Fruit fly (Drosophila melanogaster) whole organism, embryonic: ENCODE measurements around the gene Rab39.

ENCODE experiments used
- Abd-B ChIP-seq: fragments of 200-800 bp; sonication (Bioruptor generic); optimal IDR thresholded peaks from 2 replicates; lab custom pipeline; 2018; ENCODE audit warnings: missing biosample characterization, mild to moderate bottlenecking, missing genetic modification characterization, moderate library complexity
- Atf6 ChIP-seq: fragments of 200-800 bp; sonication (Bioruptor generic); IDR thresholded peaks from 2 replicates; pipeline ENCODE4 v1.3.6; 2022; ENCODE audit warnings: missing biosample characterization, missing genetic modification characterization
- B-H1 ChIP-seq: fragments of 200-800 bp; sonication (Bioruptor generic); IDR thresholded peaks from 3 replicates; pipeline ENCODE4 v1.3.6; 2022; ENCODE audit warnings: missing biosample characterization, missing genetic modification characterization
- B-H2 ChIP-seq: fragments of 200-800 bp; sonication (Bioruptor generic); optimal IDR thresholded peaks from 2 replicates; lab custom pipeline; 2018; ENCODE audit warnings: missing biosample characterization, mild to moderate bottlenecking, missing genetic modification characterization
- C15 ChIP-seq: fragments of 200-800 bp; sonication (Bioruptor generic); IDR thresholded peaks from 3 replicates; pipeline ENCODE4 v1.3.6; 2022; ENCODE audit warnings: missing biosample characterization, missing genetic modification characterization
- CG1024 ChIP-seq: fragments of 200-800 bp; sonication (Bioruptor generic); IDR thresholded peaks from 2 replicates; pipeline ENCODE4 v1.3.6; 2022; ENCODE audit warnings: missing biosample characterization, missing genetic modification characterization
- CG10274 ChIP-seq: fragments of 200-800 bp; sonication (Bioruptor generic); optimal IDR thresholded peaks from 3 replicates; lab custom pipeline; 2017; ENCODE audit warnings: missing biosample characterization, mild to moderate bottlenecking, missing genetic modification characterization
- CG11695 ChIP-seq: fragments of 200-800 bp; sonication (Bioruptor generic); IDR thresholded peaks from 3 replicates; pipeline ENCODE4 v1.3.6; 2022; ENCODE audit warnings: missing biosample characterization, missing genetic modification characterization
- CG1233 ChIP-seq: fragments of 200-800 bp; sonication (Bioruptor generic); optimal IDR thresholded peaks from 4 replicates; lab custom pipeline; 2018; ENCODE audit warnings: missing biosample characterization, mild to moderate bottlenecking, missing genetic modification characterization
- CG13296 ChIP-seq: fragments of 200-800 bp; sonication (Bioruptor generic); optimal IDR thresholded peaks from 3 replicates; lab custom pipeline; 2018; ENCODE audit warnings: missing biosample characterization, mild to moderate bottlenecking, missing genetic modification characterization
- CG1647 ChIP-seq: fragments of 200-800 bp; sonication (Bioruptor generic); optimal IDR thresholded peaks from 3 replicates; lab custom pipeline; 2016; ENCODE audit warnings: missing biosample characterization, missing genetic modification characterization
- CG16863 ChIP-seq: fragments of 200-800 bp; sonication (Bioruptor generic); optimal IDR thresholded peaks from 3 replicates; lab custom pipeline; 2016; ENCODE audit warnings: missing biosample characterization, missing genetic modification characterization
- CG17359 ChIP-seq: fragments of 200-800 bp; sonication (Bioruptor generic); optimal IDR thresholded peaks from 3 replicates; lab custom pipeline; 2018; ENCODE audit warnings: missing biosample characterization, mild to moderate bottlenecking, missing genetic modification characterization, moderate library complexity
- CG18599 ChIP-seq: fragments of 200-800 bp; sonication (Bioruptor generic); optimal IDR thresholded peaks from 3 replicates; lab custom pipeline; 2017; ENCODE audit warnings: missing biosample characterization, missing genetic modification characterization, mild to moderate bottlenecking, moderate library complexity, missing genetic modification reagents
- CG31224 ChIP-seq: fragments of 200-800 bp; sonication (Bioruptor generic); IDR thresholded peaks from 2 replicates; pipeline ENCODE4 v1.3.6; 2022; ENCODE audit warnings: missing biosample characterization, missing genetic modification characterization
- CG6813 ChIP-seq: fragments of 200-800 bp; sonication (Bioruptor generic); optimal IDR thresholded peaks from 2 replicates; lab custom pipeline; 2017; ENCODE audit warnings: missing biosample characterization, missing genetic modification characterization, mild to moderate bottlenecking, moderate library complexity, missing genetic modification reagents
- CG7357 ChIP-seq: fragments of 200-800 bp; sonication (Bioruptor generic); IDR thresholded peaks from 3 replicates; pipeline ENCODE4 v1.3.6; 2022; ENCODE audit warnings: missing biosample characterization, missing genetic modification characterization
- CG7839 ChIP-seq: fragments of 200-800 bp; sonication (Bioruptor generic); optimal IDR thresholded peaks from 3 replicates; lab custom pipeline; 2018; ENCODE audit warnings: missing biosample characterization, mild to moderate bottlenecking, missing genetic modification characterization, moderate library complexity
- CG9727 ChIP-seq: fragments of 200-800 bp; sonication (Bioruptor generic); optimal IDR thresholded peaks from 3 replicates; lab custom pipeline; 2017; ENCODE audit warnings: missing biosample characterization, mild to moderate bottlenecking, missing genetic modification characterization
- CG9932 ChIP-seq: fragments of 200-800 bp; sonication (Bioruptor generic); IDR thresholded peaks from 2 replicates; pipeline ENCODE4 v1.3.6; 2022; ENCODE audit warnings: missing biosample characterization, missing genetic modification characterization
- Camta ChIP-seq: fragments of 200-800 bp; sonication (Bioruptor generic); optimal IDR thresholded peaks from 2 replicates; lab custom pipeline; 2016; ENCODE audit warnings: missing biosample characterization, missing genetic modification characterization
- CoRest ChIP-seq: fragments of 200-800 bp; sonication (Bioruptor generic); optimal IDR thresholded peaks from 3 replicates; lab custom pipeline; 2018; ENCODE audit warnings: missing biosample characterization, mild to moderate bottlenecking, missing genetic modification characterization, moderate library complexity
- Fer3 ChIP-seq: fragments of 200-800 bp; sonication (Bioruptor generic); optimal IDR thresholded peaks from 2 replicates; lab custom pipeline; 2018; ENCODE audit warnings: missing biosample characterization, mild to moderate bottlenecking, missing genetic modification characterization, moderate library complexity
- HmgD ChIP-seq: fragments of 200-800 bp; sonication (Bioruptor generic); optimal IDR thresholded peaks from 3 replicates; lab custom pipeline; 2016; ENCODE audit warnings: missing biosample characterization, missing genetic modification characterization
- MTF-1 ChIP-seq: fragments of 200-800 bp; sonication (Bioruptor generic); optimal IDR thresholded peaks from 2 replicates; lab custom pipeline; 2018; ENCODE audit warnings: missing biosample characterization, mild to moderate bottlenecking, missing genetic modification characterization, borderline replicate concordance
- Med ChIP-seq: fragments of 200-800 bp; sonication (Bioruptor generic); peaks from one replicate; lab custom pipeline; 2016; ENCODE audit warnings: missing biosample characterization, missing genetic modification characterization, mild to moderate bottlenecking, inconsistent platforms, moderate library complexity
- Nf-YA ChIP-seq: fragments of 200-800 bp; sonication (Bioruptor generic); IDR thresholded peaks from 2 replicates; pipeline ENCODE4 v1.3.6; 2022; ENCODE audit warnings: missing biosample characterization, missing genetic modification characterization
- PHDP ChIP-seq: fragments of 200-800 bp; sonication (Bioruptor generic); optimal IDR thresholded peaks from 3 replicates; lab custom pipeline; 2018; ENCODE audit warnings: missing biosample characterization, mild to moderate bottlenecking, missing genetic modification characterization, moderate library complexity
- chinmo ChIP-seq: fragments of 200-800 bp; sonication (Bioruptor generic); IDR thresholded peaks from 4 replicates; pipeline ENCODE4 v1.3.6; 2022; ENCODE audit warnings: missing biosample characterization, missing genetic modification characterization; ENCODE audit not compliant: partially characterized antibody
- chm ChIP-seq: fragments of 200-800 bp; sonication (Bioruptor generic); IDR thresholded peaks from 2 replicates; pipeline ENCODE4 v1.3.6; 2022; ENCODE audit warnings: missing biosample characterization, missing genetic modification characterization
- crol ChIP-seq: fragments of 200-800 bp; sonication (Bioruptor generic); IDR thresholded peaks from 2 replicates; pipeline ENCODE4 v1.3.6; 2022; ENCODE audit warnings: missing biosample characterization, missing genetic modification characterization
- dimm ChIP-seq: fragments of 200-800 bp; sonication (Bioruptor generic); IDR thresholded peaks from 2 replicates; pipeline ENCODE4 v1.3.6; 2022; ENCODE audit warnings: missing biosample characterization, missing genetic modification characterization
- esg ChIP-seq: fragments of 200-800 bp; sonication (Bioruptor generic); conservative IDR thresholded peaks from 2 replicates; pipeline ENCODE4 v1.3.6; 2022; ENCODE audit warnings: missing biosample characterization, missing genetic modification characterization
- fd3F ChIP-seq: fragments of 200-800 bp; sonication (Bioruptor generic); optimal IDR thresholded peaks from 2 replicates; lab custom pipeline; 2018; ENCODE audit warnings: missing biosample characterization, mild to moderate bottlenecking, missing genetic modification characterization, moderate library complexity
- gro ChIP-seq: fragments of 200-800 bp; sonication (Bioruptor generic); optimal IDR thresholded peaks from 2 replicates; lab custom pipeline; 2016; ENCODE audit warnings: missing biosample characterization, missing genetic modification characterization
- ind ChIP-seq: fragments of 200-800 bp; sonication (Bioruptor generic); optimal IDR thresholded peaks from 3 replicates; lab custom pipeline; 2016; ENCODE audit warnings: missing biosample characterization, missing genetic modification characterization
- jumu ChIP-seq: fragments of 200-800 bp; sonication (Bioruptor generic); optimal IDR thresholded peaks from 3 replicates; lab custom pipeline; 2016; ENCODE audit warnings: missing biosample characterization, missing genetic modification characterization
- kay ChIP-seq: fragments of 200-800 bp; sonication (Bioruptor generic); optimal IDR thresholded peaks from 2 replicates; lab custom pipeline; 2016; ENCODE audit warnings: missing biosample characterization, missing genetic modification characterization
- maf-S ChIP-seq: fragments of 200-800 bp; sonication (Bioruptor generic); optimal IDR thresholded peaks from 2 replicates; lab custom pipeline; 2016; ENCODE audit warnings: missing biosample characterization, missing genetic modification characterization
- odd ChIP-seq: fragments of 200-800 bp; sonication (Bioruptor generic); optimal IDR thresholded peaks from 2 replicates; lab custom pipeline; 2017; ENCODE audit warnings: missing biosample characterization, mild to moderate bottlenecking, missing genetic modification characterization
- otp ChIP-seq: fragments of 200-800 bp; sonication (Bioruptor generic); IDR thresholded peaks from 3 replicates; pipeline ENCODE4, ENCODE4 v1.3.6; 2022; ENCODE audit warnings: missing biosample characterization, missing genetic modification characterization
- pb ChIP-seq: fragments of 200-800 bp; sonication (Bioruptor generic); optimal IDR thresholded peaks from 3 replicates; lab custom pipeline; 2016; ENCODE audit warnings: missing biosample characterization, missing genetic modification characterization
- sd ChIP-seq: fragments of 200-800 bp; sonication (Bioruptor generic); optimal IDR thresholded peaks from 3 replicates; lab custom pipeline; 2018; ENCODE audit warnings: missing biosample characterization, mild to moderate bottlenecking, missing genetic modification characterization, moderate library complexity
- slbo ChIP-seq: fragments of 200-800 bp; sonication (Bioruptor generic); IDR thresholded peaks from 2 replicates; pipeline ENCODE4 v1.3.6; 2022; ENCODE audit warnings: missing biosample characterization, missing genetic modification characterization
- trh ChIP-seq: fragments of 200-800 bp; sonication (Bioruptor generic); optimal IDR thresholded peaks from 2 replicates; lab custom pipeline; 2016; ENCODE audit warnings: missing biosample characterization, missing genetic modification characterization
- twi ChIP-seq: fragments of 200-800 bp; optimal IDR thresholded peaks from 2 replicates; lab custom pipeline; 2019; ENCODE audit warnings: missing biosample characterization, mild to moderate bottlenecking, missing genetic modification characterization, moderate library complexity
- wdn ChIP-seq: fragments of 200-800 bp; sonication (Bioruptor generic); IDR thresholded peaks from 2 replicates; pipeline ENCODE4 v1.3.6; 2022; ENCODE audit warnings: missing biosample characterization, missing genetic modification characterization
- wek ChIP-seq: fragments of 200-800 bp; sonication (Bioruptor generic); optimal IDR thresholded peaks from 3 replicates; lab custom pipeline; 2018; ENCODE audit warnings: missing biosample characterization, mild to moderate bottlenecking, missing genetic modification characterization, moderate library complexity

Rab39 gene

DNA sequence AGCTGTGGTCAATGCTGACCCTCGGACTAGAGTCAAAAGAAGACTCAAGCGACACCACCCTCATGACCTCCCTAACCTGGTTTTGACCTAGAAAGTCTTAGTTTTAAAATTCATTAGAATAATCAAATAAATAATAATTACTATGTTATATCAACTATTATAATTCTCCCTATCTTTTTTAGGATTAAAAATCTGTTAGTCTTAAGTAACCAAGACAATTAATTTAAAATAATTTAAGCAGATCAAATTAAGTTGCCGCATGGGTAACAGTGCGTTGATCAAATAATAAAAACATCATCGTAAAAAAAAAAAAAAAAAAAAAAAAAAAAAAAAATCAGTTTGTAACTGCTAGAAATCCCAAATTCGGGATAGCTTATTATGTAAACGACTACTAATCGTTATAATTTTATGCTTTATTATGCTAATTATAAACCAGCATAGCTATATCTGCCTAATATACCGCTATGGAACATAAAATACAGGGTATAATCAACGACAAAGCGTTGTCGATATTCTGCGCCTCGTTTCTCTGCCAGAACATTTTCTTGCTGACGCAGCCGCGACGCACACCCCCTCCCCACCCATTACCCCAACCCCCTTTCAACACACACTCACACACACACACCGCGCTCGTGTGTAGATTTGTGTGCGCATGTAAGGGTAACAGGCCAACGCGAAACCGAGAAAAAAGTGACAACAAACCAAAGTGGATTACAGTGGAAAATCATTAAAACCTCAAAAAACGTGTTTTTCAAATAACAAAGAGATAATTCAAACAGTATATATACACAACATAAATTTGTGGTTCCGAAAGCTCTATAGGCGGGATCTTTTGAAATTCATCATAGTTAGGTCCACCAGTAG, 31.5 kb upstream of the Rab39 start (continued):
- TF ChIP-seq CG9727 (GFP tag; lab: Kevin White, UChicago), result peak; percentile 27
- TF ChIP-seq Camta (GFP tag; lab: Kevin White, UChicago), result peak; percentile 94
- TF ChIP-seq CG7357 (GFP tag; lab: Robert Waterston, UW), result peak; percentile 33; the same call in 2 of the 3 replicates
- peak; percentile 74 for TF ChIP-seq Atf6 (GFP tag; lab: Robert Waterston, UW)
- peak; percentile 67 for TF ChIP-seq chm
- TF ChIP-seq ind, result peak; percentile 37
- peak; percentile 77 for TF ChIP-seq sd (tag; lab: Kevin White, UChicago)
- peak; percentile 41; the same call in 2 of the 3 replicates for TF ChIP-seq CG11695 (GFP tag; lab: Robert Waterston, UW)
- peak; percentile 79 for TF ChIP-seq CG9932 (GFP tag; lab: Robert Waterston, UW)
- TF ChIP-seq jumu, result peak; percentile 94
- peak; percentile 84 for TF ChIP-seq trh (GFP tag; lab: Kevin White, UChicago)
- TF ChIP-seq esg, result peak; percentile 38; the same call in 1 of the 2 replicates
- TF ChIP-seq B-H2 (GFP tag; lab: Kevin White, UChicago), result peak; percentile 74
- peak; percentile 6 for TF ChIP-seq twi (tag; lab: Kevin White, UChicago)
- peak; percentile 47 for TF ChIP-seq odd (GFP tag; lab: Kevin White, UChicago)
- peak; percentile 16 for TF ChIP-seq CG16863 (GFP tag; lab: Kevin White, UChicago)
- TF ChIP-seq chinmo (GFP tag; lab: Robert Waterston, UW), result peak; percentile 91
- peak; percentile 38 for TF ChIP-seq CG10274 (GFP tag; lab: Kevin White, UChicago)
- TF ChIP-seq CG1024 (GFP tag; lab: Robert Waterston, UW), result peak; percentile 20; the same call in 1 of the 2 replicates
- peak; percentile 47 for TF ChIP-seq wdn (GFP tag; lab: Robert Waterston, UW)
- peak; percentile 95 for TF ChIP-seq gro (GFP tag; lab: Kevin White, UChicago)
- peak; percentile 60 for TF ChIP-seq PHDP
- TF ChIP-seq kay (GFP tag; lab: Kevin White, UChicago), result peak; percentile 86
- TF ChIP-seq CG1647, result peak; percentile 46
- TF ChIP-seq CG18599 (GFP tag; lab: Kevin White, UChicago), result peak; percentile 85
- peak; percentile 23 for TF ChIP-seq HmgD (GFP tag; lab: Kevin White, UChicago)
- peak; percentile 59 for TF ChIP-seq CG6813 (GFP tag; lab: Kevin White, UChicago)
- 0 out of 3 replicates have a peak, but pooled peaks have one; percentile 19 for TF ChIP-seq C15 (GFP tag; lab: Robert Waterston, UW)
- TF ChIP-seq B-H1 (GFP tag; lab: Robert Waterston, UW), result peak; percentile 48
- TF ChIP-seq otp, result peak; percentile 63; the same call in 2 of the 3 replicates
- TF ChIP-seq pb (GFP tag; lab: Kevin White, UChicago), result peak; percentile 87
- TF ChIP-seq CG7839 (tag; lab: Kevin White, UChicago), result peak; percentile 96
- TF ChIP-seq Fer3, result peak; percentile 62
- peak; percentile 93 for TF ChIP-seq Abd-B
- peak; percentile 53 for TF ChIP-seq CoRest (tag; lab: Kevin White, UChicago)
- peak; percentile 61 for TF ChIP-seq CG31224 (GFP tag; lab: Robert Waterston, UW)
- TF ChIP-seq CG1233 (GFP tag; lab: Kevin White, UChicago), result peak; percentile 22
- peak; percentile 92 for TF ChIP-seq Med (GFP tag; lab: Kevin White, UChicago)
- peak; percentile 67 for TF ChIP-seq Nf-YA (GFP tag; lab: Robert Waterston, UW)
- TF ChIP-seq CG13296 (GFP tag; lab: Kevin White, UChicago), result peak; percentile 51
- TF ChIP-seq dimm (GFP tag; lab: Robert Waterston, UW), result peak; percentile 38; the same call in 1 of the 2 replicates
- TF ChIP-seq wek (GFP tag; lab: Kevin White, UChicago), result peak; percentile 57
- TF ChIP-seq maf-S (GFP tag; lab: Kevin White, UChicago), result peak; percentile 22
- peak; percentile 59 for TF ChIP-seq fd3F (GFP tag; lab: Kevin White, UChicago)
- peak; percentile 84 for TF ChIP-seq slbo (GFP tag; lab: Robert Waterston, UW)
- peak; percentile 93 for TF ChIP-seq crol (GFP tag; lab: Robert Waterston, UW)
- TF ChIP-seq CG17359 (tag; lab: Kevin White, UChicago), result peak; percentile 28
- peak; percentile 10 for TF ChIP-seq MTF-1 (GFP tag; lab: Kevin White, UChicago)
